Worm (Caenorhabditis elegans) whole organism, young adult: ENCODE data around the gene B0244.4.

Source experiments
- C06A6.2 ChIP-seq: fragments of 200-800 bp; sonication (Bioruptor generic); conservative IDR thresholded peaks from 2 replicates; pipeline ENCODE4 v1.3.6; 2022; ENCODE audit warnings: missing genetic modification characterization, missing compliant biosample characterization
- C17E4.6 ChIP-seq: fragments of 200-800 bp; sonication (Bioruptor generic); IDR thresholded peaks from 2 replicates; pipeline ENCODE4 v1.3.6; 2022; ENCODE audit warnings: missing genetic modification reagents, missing genetic modification characterization, missing compliant biosample characterization
- F23B12.7 ChIP-seq: sonication (generic microtip); optimal IDR thresholded peaks from 2 replicates; lab custom pipeline; 2017; ENCODE audit warnings: missing genetic modification characterization, mild to moderate bottlenecking, missing compliant biosample characterization, antibody characterized with exemption, moderate library complexity; ENCODE audit not compliant: insufficient read depth
- F33H1.4 ChIP-seq: fragments of 200-800 bp; sonication (Bioruptor generic); IDR thresholded peaks from 2 replicates; pipeline ENCODE4 v1.3.6; 2022; ENCODE audit warnings: missing genetic modification reagents, missing genetic modification characterization, missing compliant biosample characterization
- Y53F4B.3 ChIP-seq: fragments of 200-800 bp; sonication (Bioruptor generic); IDR thresholded peaks from 2 replicates; pipeline ENCODE4 v1.3.6; 2022; ENCODE audit warnings: missing genetic modification reagents, missing genetic modification characterization, missing compliant biosample characterization
- Y56A3A.18 ChIP-seq: fragments of 200-800 bp; sonication (Bioruptor generic); IDR thresholded peaks from 2 replicates; pipeline ENCODE4 v1.3.6; 2022; ENCODE audit warnings: missing genetic modification reagents, missing genetic modification characterization, missing compliant biosample characterization
- Y79H2A.3 ChIP-seq: fragments of 200-800 bp; sonication (Bioruptor generic); conservative IDR thresholded peaks from 2 replicates; pipeline ENCODE4 v1.3.6; 2022; ENCODE audit warnings: missing genetic modification reagents, missing genetic modification characterization, missing compliant biosample characterization
- Y95B8A.8 ChIP-seq: fragments of 200-800 bp; sonication (Bioruptor generic); IDR thresholded peaks from 2 replicates; pipeline ENCODE4 v1.3.6; 2022; ENCODE audit warnings: missing genetic modification reagents, missing genetic modification characterization, missing compliant biosample characterization
- ZK185.1 ChIP-seq: sonication (generic microtip); optimal IDR thresholded peaks from 2 replicates; lab custom pipeline; 2016; ENCODE audit warnings: mild to moderate bottlenecking, missing genetic modification characterization, missing compliant biosample characterization; ENCODE audit not compliant: poor library complexity, severe bottlenecking
- ama-1 ChIP-seq, 3 experiments: fragments of 150-350 bp in 1 of 3; sonication (generic microtip) in 2 of 3; optimal IDR thresholded peaks; 2 replicates each; lab custom pipeline; 2014 to 2018; ENCODE audit warnings: missing biosample characterization in 2 of 3, missing genetic modification characterization in 2 of 3, missing genetic modification reagents in 2 of 3
- aptf-2 ChIP-seq: fragments of 200-800 bp; sonication (Bioruptor generic); conservative IDR thresholded peaks from 2 replicates; pipeline ENCODE4 v1.3.6; 2022; ENCODE audit warnings: missing genetic modification reagents, missing genetic modification characterization, missing compliant biosample characterization
- athp-1 ChIP-seq: sonication (generic microtip); optimal IDR thresholded peaks from 2 replicates; lab custom pipeline; 2017; ENCODE audit warnings: mild to moderate bottlenecking, missing genetic modification characterization, missing compliant biosample characterization
- cebp-2 ChIP-seq: fragments of 200-800 bp; sonication (Bioruptor generic); IDR thresholded peaks from 2 replicates; pipeline ENCODE4 v1.3.6; 2022; ENCODE audit warnings: missing genetic modification characterization, missing compliant biosample characterization
- ceh-58 ChIP-seq: fragments of 200-800 bp; sonication (Bioruptor generic); IDR thresholded peaks from 2 replicates; pipeline ENCODE4 v1.3.6; 2022; ENCODE audit warnings: missing genetic modification characterization, missing compliant biosample characterization
- chd-7 ChIP-seq: sonication (generic microtip); optimal IDR thresholded peaks from 2 replicates; lab custom pipeline; 2016; ENCODE audit warnings: mild to moderate bottlenecking, missing genetic modification characterization, moderate library complexity, missing compliant biosample characterization
- efl-1 ChIP-seq: fragments of 150-350 bp; optimal IDR thresholded peaks from 2 replicates; lab custom pipeline; 2014; ENCODE audit warnings: missing biosample characterization, missing genetic modification reagents, missing genetic modification characterization
- ekl-4 ChIP-seq: fragments of 200-800 bp; sonication (Bioruptor generic); IDR thresholded peaks from 2 replicates; pipeline ENCODE4 v1.3.6; 2022; ENCODE audit warnings: missing genetic modification reagents, missing genetic modification characterization, missing compliant biosample characterization
- fkh-3 ChIP-seq: sonication (generic microtip); optimal IDR thresholded peaks from 2 replicates; lab custom pipeline; 2016; ENCODE audit warnings: mild to moderate bottlenecking, missing genetic modification characterization, missing compliant biosample characterization
- hmg-1.2 ChIP-seq: fragments of 200-800 bp; sonication (Bioruptor generic); IDR thresholded peaks from 2 replicates; pipeline ENCODE4 v1.3.6; 2022; ENCODE audit warnings: missing genetic modification reagents, missing genetic modification characterization, missing compliant biosample characterization
- hmg-20 ChIP-seq: fragments of 200-800 bp; sonication (Bioruptor generic); IDR thresholded peaks from 2 replicates; pipeline ENCODE4 v1.3.6; 2022; ENCODE audit warnings: missing genetic modification reagents, missing genetic modification characterization, missing compliant biosample characterization
- hrde-1 ChIP-seq: sonication (generic microtip); optimal IDR thresholded peaks from 2 replicates; lab custom pipeline; 2016; ENCODE audit warnings: missing genetic modification characterization, mild to moderate bottlenecking, missing compliant biosample characterization, moderate library complexity, missing genotype, missing genetic modification reagents, borderline replicate concordance
- hsf-1 ChIP-seq: fragments of 200-800 bp; sonication (Bioruptor generic); IDR thresholded peaks from 2 replicates; pipeline ENCODE4 v1.3.6; 2022; ENCODE audit warnings: missing genetic modification reagents, missing genetic modification characterization, missing compliant biosample characterization
- lag-1 ChIP-seq: fragments of 200-800 bp; sonication (Bioruptor generic); IDR thresholded peaks from 2 replicates; pipeline ENCODE4 v1.3.6; 2022; ENCODE audit warnings: missing genetic modification reagents, missing genetic modification characterization, missing compliant biosample characterization
- lsl-1 ChIP-seq: fragments of 200-800 bp; sonication (Bioruptor generic); optimal IDR thresholded peaks from 2 replicates; lab custom pipeline; 2018; ENCODE audit warnings: mild to moderate bottlenecking, missing genetic modification characterization, moderate library complexity, missing compliant biosample characterization
- madf-6 ChIP-seq: fragments of 200-800 bp; sonication (Bioruptor generic); IDR thresholded peaks from 2 replicates; pipeline ENCODE4 v1.3.6; 2022; ENCODE audit warnings: missing genetic modification reagents, missing genetic modification characterization, missing compliant biosample characterization
- mcd-1 ChIP-seq: fragments of 200-800 bp; sonication (Bioruptor generic); IDR thresholded peaks from 2 replicates; pipeline ENCODE4 v1.3.6; 2022; ENCODE audit warnings: missing genetic modification reagents, missing genetic modification characterization, missing compliant biosample characterization
- nhr-179 ChIP-seq: sonication (generic microtip); optimal IDR thresholded peaks from 2 replicates; lab custom pipeline; 2016; ENCODE audit warnings: mild to moderate bottlenecking, missing genetic modification characterization, missing compliant biosample characterization
- nhr-80 ChIP-seq: sonication (generic microtip); optimal IDR thresholded peaks from 2 replicates; lab custom pipeline; 2016; ENCODE audit warnings: missing genetic modification characterization, missing compliant biosample characterization
- pbrm-1 ChIP-seq: fragments of 200-800 bp; sonication (Bioruptor generic); IDR thresholded peaks from 2 replicates; pipeline ENCODE4 v1.3.6; 2022; ENCODE audit warnings: missing genetic modification reagents, missing genetic modification characterization, missing compliant biosample characterization
- sdz-38 ChIP-seq: sonication (generic microtip); optimal IDR thresholded peaks from 2 replicates; lab custom pipeline; 2016; ENCODE audit warnings: missing genotype, missing genetic modification characterization, missing compliant biosample characterization
- tbp1 ChIP-seq: fragments of 200-800 bp; sonication (Bioruptor generic); optimal IDR thresholded peaks from 2 replicates; lab custom pipeline; 2018; ENCODE audit warnings: mild to moderate bottlenecking, missing genetic modification characterization, missing compliant biosample characterization

The B0244.4 gene

DNA sequence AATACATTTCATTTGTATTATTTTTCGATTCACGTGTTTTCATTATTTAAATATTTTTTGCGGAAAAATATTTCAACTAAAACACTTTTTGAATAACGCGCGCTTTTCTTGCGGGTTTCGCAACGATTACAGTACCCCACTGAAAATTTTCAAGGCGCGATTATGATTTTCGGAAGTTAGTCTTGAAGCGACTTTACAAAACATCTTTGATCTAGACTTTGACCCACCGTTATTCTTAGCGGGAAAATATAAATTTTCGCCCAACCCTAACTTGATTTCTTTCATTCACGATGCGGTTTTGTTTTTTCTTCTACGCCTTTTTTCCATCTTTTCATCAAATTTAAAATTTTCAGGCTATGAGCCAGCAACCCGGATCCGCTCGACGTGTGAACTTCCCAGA, 19.5 kb upstream of the B0244.4 start, which contains the start of gene egg-1 (continued):
- TF ChIP-seq madf-6 (GFP tag; lab: Robert Waterston, UW) (peak; percentile 99), Y56A3A.18 (no peak), sdz-38 (tag; lab: Kevin White, UChicago) (no peak), ZK185.1 (no peak), chd-7 (tag; lab: Kevin White, UChicago) (no peak), F23B12.7 (tag; lab: Kevin White, UChicago) (peak; percentile 75), mcd-1 (GFP tag; lab: Robert Waterston, UW) (peak; percentile 72), aptf-2 (GFP tag; lab: Robert Waterston, UW) (peak; percentile 70; the same call in 1 of the 2 replicates), efl-1 (GFP tag; lab: Kevin White, UChicago) (peak; percentile 98), hsf-1 (GFP tag; lab: Robert Waterston, UW) (peak; percentile 89), pbrm-1 (GFP tag; lab: Robert Waterston, UW) (peak; percentile 67), C06A6.2 (GFP tag; lab: Robert Waterston, UW) (no peak), tbp1 (peak; percentile 65)

DNA sequence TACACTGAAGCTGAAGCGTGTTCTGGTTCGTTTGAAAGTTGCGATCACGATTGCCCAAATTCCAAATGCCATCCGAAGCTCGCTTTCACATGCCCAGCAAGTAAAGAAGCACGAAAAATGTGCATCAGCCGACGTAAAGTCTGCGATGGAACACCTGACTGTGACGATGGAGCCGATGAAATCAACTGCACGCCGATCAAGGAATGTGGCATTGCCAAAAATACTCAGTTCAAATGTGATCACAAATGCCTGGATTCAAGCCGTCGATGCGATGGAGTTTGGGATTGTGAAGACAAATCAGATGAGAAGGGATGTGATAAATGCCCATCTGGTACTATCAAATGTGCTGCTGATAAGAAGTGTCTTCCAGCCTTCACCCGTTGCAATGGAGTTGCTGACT, 17.9 kb upstream of the B0244.4 start:
- no peak for TF ChIP-seq fkh-3 (tag; lab: Kevin White, UChicago)
- TF ChIP-seq Y79H2A.3 (GFP tag; lab: Robert Waterston, UW), result no peak
- no peak for TF ChIP-seq chd-7 (tag; lab: Kevin White, UChicago)
- TF ChIP-seq hmg-1.2, result 0 out of 2 replicates have a peak, but pooled peaks have one; percentile 9
- TF ChIP-seq ceh-58 (GFP tag; lab: Robert Waterston, UW), result no peak
- TF ChIP-seq ama-1 (optimal IDR thresholded peaks at IDR 0.05; lab: Kevin White, UChicago), result no peak
- no peak for TF ChIP-seq ama-1 (GFP tag; optimal IDR thresholded peaks at IDR 0.05; lab: Kevin White, UChicago)
- no peak for TF ChIP-seq lag-1 (GFP tag; lab: Robert Waterston, UW)
- TF ChIP-seq efl-1 (GFP tag; lab: Kevin White, UChicago), result no peak
- TF ChIP-seq, all 124 proteins: peak for 1

DNA sequence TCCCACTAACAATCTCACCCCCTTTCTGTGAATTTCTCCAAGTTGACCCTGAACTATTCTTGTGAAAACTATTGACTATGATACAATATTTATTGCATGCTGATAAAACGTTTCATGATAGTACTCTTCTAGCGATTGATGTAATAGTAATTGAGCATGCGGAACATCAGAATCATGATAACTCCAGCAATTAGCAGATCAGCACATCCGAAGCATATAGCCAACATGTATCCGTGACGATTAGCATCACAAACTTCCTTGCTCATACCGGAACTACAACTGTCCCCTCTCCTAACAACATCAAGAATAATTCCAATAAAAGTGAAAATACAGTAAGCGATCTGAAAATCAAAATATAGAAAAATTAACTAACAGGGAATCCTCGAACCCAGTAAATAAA, 17.2 kb upstream of the B0244.4 start:
- peak; percentile 21 for TF ChIP-seq hrde-1
- TF ChIP-seq hmg-20 (GFP tag; lab: Robert Waterston, UW), result no peak
- TF ChIP-seq ekl-4 (GFP tag; lab: Robert Waterston, UW), result 0 out of 2 replicates have a peak, but pooled peaks have one; percentile 54
- no peak for TF ChIP-seq hsf-1 (GFP tag; lab: Robert Waterston, UW)
- TF ChIP-seq nhr-179 (tag; lab: Kevin White, UChicago), result no peak
- peak; percentile 61 for TF ChIP-seq madf-6 (GFP tag; lab: Robert Waterston, UW)
- 0 out of 2 replicates have a peak, but pooled peaks have one; percentile 20 for TF ChIP-seq Y95B8A.8 (GFP tag; lab: Robert Waterston, UW)
- TF ChIP-seq lsl-1 (GFP tag; lab: Kevin White, UChicago), result peak; percentile 21
- 0 out of 2 replicates have a peak, but pooled peaks have one; percentile 15 for TF ChIP-seq F33H1.4 (GFP tag; lab: Robert Waterston, UW)

DNA sequence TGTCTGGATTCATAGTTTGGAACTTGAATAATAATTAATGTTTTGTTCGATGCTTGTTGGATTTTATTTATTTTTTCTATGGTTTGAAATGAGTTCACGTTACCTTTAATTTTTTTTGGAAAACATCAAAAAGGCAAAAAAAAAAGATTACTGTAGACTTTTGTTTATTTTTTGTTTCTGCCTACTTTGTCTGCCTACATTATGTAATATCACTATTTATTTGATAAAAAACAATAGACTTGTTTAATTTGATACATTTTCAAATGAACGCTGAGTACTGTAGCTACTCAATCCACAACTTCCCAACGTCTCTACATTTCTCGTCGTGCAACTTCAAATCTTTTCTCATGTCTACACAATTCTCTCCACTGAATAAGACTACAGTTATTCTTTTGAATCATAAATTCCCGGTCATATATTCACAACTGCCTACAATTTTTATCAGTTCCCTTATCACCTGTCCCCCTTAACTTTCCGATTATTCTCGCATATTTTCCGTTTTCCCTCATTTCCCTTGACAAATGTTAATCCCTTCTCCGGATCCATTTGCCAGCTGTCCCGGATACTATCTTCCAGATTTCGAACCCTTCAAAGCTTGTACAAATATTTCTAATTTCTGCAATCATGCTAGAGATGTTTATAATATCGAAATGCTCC, 16.2 kb upstream of the B0244.4 start, which contains the start of the genes B0244.9 and B0244.7:
B0244.9 (minus strand) TSS at position 51 of the 657 bp plus-strand sequence.
B0244.7 (plus strand) TSS at position 522 of the 657 bp plus-strand sequence.
- no peak for TF ChIP-seq Y53F4B.3 (GFP tag; lab: Robert Waterston, UW)
- no peak for TF ChIP-seq athp-1
- TF ChIP-seq cebp-2 (GFP tag; lab: Robert Waterston, UW), result no peak
- TF ChIP-seq nhr-80, result peak; percentile 16
- no peak for TF ChIP-seq C17E4.6 (GFP tag; lab: Robert Waterston, UW)
